Fruit fly (Drosophila melanogaster) whole organism, wandering third instar larva: ENCODE results near the gene Ugt35D1.
A peak's percentile ranks its signal among the peaks of the same experiment; 100 is the strongest.

ENCODE experiments used
- Abd-B ChIP-seq: fragments of >200 bp; optimal IDR thresholded peaks from 2 replicates; lab custom pipeline; 2017; ENCODE audit warnings: missing biosample characterization, missing genetic modification characterization
- CG32264 ChIP-seq: fragments of 200-800 bp; sonication (Bioruptor generic); optimal IDR thresholded peaks from 2 replicates; lab custom pipeline; 2016; ENCODE audit warnings: missing biosample characterization, missing genetic modification characterization
- CG9705 ChIP-seq: fragments of 200-800 bp; sonication (Bioruptor generic); optimal IDR thresholded peaks from 2 replicates; lab custom pipeline; 2018; ENCODE audit warnings: missing biosample characterization, mild to moderate bottlenecking, missing genetic modification characterization
- CrebA ChIP-seq: fragments of 200-800 bp; sonication (Bioruptor generic); optimal IDR thresholded peaks from 2 replicates; lab custom pipeline; 2016; ENCODE audit warnings: missing biosample characterization, mild to moderate bottlenecking, missing genetic modification characterization, borderline replicate concordance
- Dfd ChIP-seq: fragments of >200 bp; optimal IDR thresholded peaks from 2 replicates; lab custom pipeline; 2017; ENCODE audit warnings: missing biosample characterization, missing genetic modification characterization
- Dif ChIP-seq: fragments of 200-275, 200-300 bp; sonication (Bioruptor generic); optimal IDR thresholded peaks from 2 replicates; lab custom pipeline; 2018; ENCODE audit warnings: missing biosample characterization, missing genetic modification characterization; ENCODE audit not compliant: partially characterized antibody
- GATAd ChIP-seq: sonication (Bioruptor generic); optimal IDR thresholded peaks from 2 replicates; lab custom pipeline; 2016; ENCODE audit warnings: missing biosample characterization, missing genetic modification characterization
- HLH106 ChIP-seq: fragments of 200-800 bp; optimal IDR thresholded peaks from 3 replicates; lab custom pipeline; 2019; ENCODE audit warnings: missing biosample characterization, mild to moderate bottlenecking, missing genetic modification characterization, moderate library complexity
- Hnf4 ChIP-seq: fragments of 200-800 bp; sonication (Bioruptor generic); optimal IDR thresholded peaks from 2 replicates; lab custom pipeline; 2016; ENCODE audit warnings: missing biosample characterization, mild to moderate bottlenecking, missing genetic modification characterization
- Hr78 ChIP-seq: fragments of >200 bp; optimal IDR thresholded peaks from 2 replicates; lab custom pipeline; 2017; ENCODE audit warnings: missing biosample characterization, missing genetic modification characterization
- Hr83 ChIP-seq: fragments of 200-300 bp; sonication (Bioruptor generic); optimal IDR thresholded peaks from 2 replicates; lab custom pipeline; 2016; ENCODE audit warnings: missing biosample characterization, mild to moderate bottlenecking, missing genetic modification characterization, moderate library complexity; ENCODE audit not compliant: poor library complexity, severe bottlenecking
- Jra ChIP-seq: sonication (Bioruptor generic); optimal IDR thresholded peaks from 2 replicates; lab custom pipeline; 2016; ENCODE audit warnings: missing biosample characterization, missing genetic modification characterization
- Mio ChIP-seq: sonication (Bioruptor generic); optimal IDR thresholded peaks from 2 replicates; lab custom pipeline; 2016; ENCODE audit warnings: missing biosample characterization, missing genetic modification characterization
- Myc ChIP-seq: fragments of >200 bp; optimal IDR thresholded peaks from 2 replicates; lab custom pipeline; 2017
- N ChIP-seq: fragments of >200 bp; optimal IDR thresholded peaks from 2 replicates; lab custom pipeline; 2018; ENCODE audit warnings: missing biosample characterization, missing external identifiers, missing genetic modification characterization
- OdsH ChIP-seq: fragments of 200-800 bp; sonication (Bioruptor generic); optimal IDR thresholded peaks from 2 replicates; lab custom pipeline; 2016; ENCODE audit warnings: missing biosample characterization, mild to moderate bottlenecking, missing genetic modification characterization
- Rel ChIP-seq, 2 experiments: fragments of 200-800 bp; sonication (Bioruptor generic) in 1 of 2; optimal IDR thresholded peaks; 2 replicates in 1 of 2; 3 replicates in 1 of 2; lab custom pipeline; 2016 to 2019; ENCODE audit warnings: mild to moderate bottlenecking in 2 of 2, missing biosample characterization in 2 of 2, missing genetic modification characterization in 2 of 2, moderate library complexity in 1 of 2
- Sp1 ChIP-seq: fragments of 200-800 bp; sonication (Bioruptor generic); optimal IDR thresholded peaks from 3 replicates; lab custom pipeline; 2019; ENCODE audit warnings: missing biosample characterization, mild to moderate bottlenecking, missing genetic modification characterization, moderate library complexity
- Vsx2 ChIP-seq: fragments of 200-300, 225-300 bp; sonication (Bioruptor generic); optimal IDR thresholded peaks from 2 replicates; lab custom pipeline; 2018; ENCODE audit warnings: missing biosample characterization, missing genetic modification characterization; ENCODE audit not compliant: partially characterized antibody
- br ChIP-seq: fragments of 200-800 bp; sonication (Bioruptor generic); optimal IDR thresholded peaks from 2 replicates; lab custom pipeline; 2016; ENCODE audit warnings: missing biosample characterization, missing genetic modification characterization
- brk ChIP-seq: fragments of 200-800 bp; sonication (Bioruptor generic); optimal IDR thresholded peaks from 2 replicates; lab custom pipeline; 2016; ENCODE audit warnings: missing biosample characterization, mild to moderate bottlenecking, missing genetic modification characterization
- dl ChIP-seq, 2 experiments: fragments of 175-275, 200-275 bp in 1 of 2; fragments of 200-275 bp in 1 of 2; sonication (Bioruptor generic); optimal IDR thresholded peaks; lab custom pipeline; 2018; ENCODE audit warnings: mild to moderate bottlenecking in 2 of 2, missing biosample characterization in 2 of 2, missing genetic modification characterization in 2 of 2, moderate library complexity in 2 of 2; ENCODE audit not compliant: partially characterized antibody in 2 of 2, insufficient read depth in 1 of 2
- dmrt93B ChIP-seq: fragments of 200-800 bp; sonication (Bioruptor generic); optimal IDR thresholded peaks from 2 replicates; lab custom pipeline; 2018; ENCODE audit warnings: missing biosample characterization, mild to moderate bottlenecking, missing genetic modification characterization
- dsf ChIP-seq: sonication (Bioruptor generic); optimal IDR thresholded peaks from 2 replicates; lab custom pipeline; 2016; ENCODE audit warnings: missing biosample characterization, missing genetic modification characterization, borderline replicate concordance
- ey ChIP-seq: fragments of 200-800 bp; sonication (Bioruptor generic); optimal IDR thresholded peaks from 2 replicates; lab custom pipeline; 2016; ENCODE audit warnings: missing biosample characterization, missing genetic modification characterization
- foxo ChIP-seq, 2 experiments: fragments of 200-800 bp; sonication (Bioruptor generic); optimal IDR thresholded peaks; 2 replicates in 1 of 2; 3 replicates in 1 of 2; lab custom pipeline; 2016 to 2017; ENCODE audit warnings: missing biosample characterization in 2 of 2, missing genetic modification characterization in 2 of 2
- fru ChIP-seq: fragments of 200-800 bp; sonication (Bioruptor generic); optimal IDR thresholded peaks from 3 replicates; lab custom pipeline; 2016; ENCODE audit warnings: missing biosample characterization, mild to moderate bottlenecking, missing genetic modification characterization
- h ChIP-seq: fragments of 200-800 bp; sonication (Bioruptor generic); optimal IDR thresholded peaks from 3 replicates; lab custom pipeline; 2016; ENCODE audit warnings: missing biosample characterization, mild to moderate bottlenecking, missing genetic modification characterization
- jim ChIP-seq: fragments of 175-275, 200-325 bp; sonication (Bioruptor generic); optimal IDR thresholded peaks from 2 replicates; lab custom pipeline; 2016; ENCODE audit warnings: missing biosample characterization, mild to moderate bottlenecking, missing genetic modification characterization
- lola ChIP-seq: fragments of >200 bp; optimal IDR thresholded peaks from 2 replicates; lab custom pipeline; 2017; ENCODE audit warnings: missing biosample characterization, missing genetic modification characterization
- pan ChIP-seq: fragments of >200 bp; optimal IDR thresholded peaks from 2 replicates; lab custom pipeline; 2017
- psq ChIP-seq: fragments of 200-800 bp; sonication (Bioruptor generic); optimal IDR thresholded peaks from 3 replicates; lab custom pipeline; 2017; ENCODE audit warnings: missing biosample characterization, mild to moderate bottlenecking, missing genetic modification characterization, moderate library complexity
- rgr ChIP-seq: fragments of 200-800 bp; sonication (Bioruptor generic); optimal IDR thresholded peaks from 3 replicates; lab custom pipeline; 2016; ENCODE audit warnings: missing biosample characterization, mild to moderate bottlenecking, missing genetic modification characterization
- sage ChIP-seq: fragments of 200-800 bp; sonication (Bioruptor generic); optimal IDR thresholded peaks from 2 replicates; lab custom pipeline; 2016; ENCODE audit warnings: missing biosample characterization, mild to moderate bottlenecking, missing genetic modification characterization
- sv ChIP-seq: fragments of 200-800 bp; sonication (Bioruptor generic); optimal IDR thresholded peaks from 3 replicates; lab custom pipeline; 2016; ENCODE audit warnings: missing biosample characterization, missing genetic modification characterization
- tai ChIP-seq: sonication (Bioruptor generic); optimal IDR thresholded peaks from 2 replicates; lab custom pipeline; 2016; ENCODE audit warnings: missing biosample characterization, missing genetic modification characterization
- usp ChIP-seq: fragments of >200 bp; optimal IDR thresholded peaks from 2 replicates; lab custom pipeline; 2017; ENCODE audit warnings: missing biosample characterization, missing genetic modification characterization
- woc ChIP-seq: sonication (Bioruptor generic); optimal IDR thresholded peaks from 2 replicates; lab custom pipeline; 2016; ENCODE audit warnings: missing biosample characterization, mild to moderate bottlenecking, missing genetic modification characterization

Gene Ugt35D1

dm6 chr3R:31404499-31405276 lies 9.6 kb upstream of the Ugt35D1 start, which contains the start of gene Gprk2:
Gene Gprk2 (plus strand): TSS chr3R:31405245.
- TF ChIP-seq brk (GFP tag; lab: Kevin White, UChicago) (no peak), dsf (GFP tag; lab: Kevin White, UChicago) (peak; percentile 98), psq (GFP tag; lab: Kevin White, UChicago) (peak; percentile 99), fru (GFP tag; lab: Kevin White, UChicago) (peak; percentile 100), rgr (GFP tag; lab: Kevin White, UChicago) (peak; percentile 100), dl (GFP tag; optimal IDR thresholded peaks at IDR 0.05; lab: Kevin White, UChicago; ENCODE audit: insufficient read depth in 1 of 2, partially characterized antibody in 2 of 2) (no peak), jim (peak; percentile 95), h (GFP tag; lab: Kevin White, UChicago) (peak; percentile 100), foxo (GFP tag; optimal IDR thresholded peaks at IDR 0.05; lab: Kevin White, UChicago) (peak; percentile 100), ey (GFP tag; lab: Kevin White, UChicago) (peak; percentile 100), dmrt93B (GFP tag; lab: Kevin White, UChicago) (peak; percentile 100), tai (GFP tag; lab: Kevin White, UChicago) (no peak), Dfd (GFP tag; lab: Kevin White, UChicago) (no peak), GATAd (GFP tag; lab: Kevin White, UChicago) (peak; percentile 99), Abd-B (GFP tag; lab: Kevin White, UChicago) (no peak), CG32264 (peak; percentile 100), Hnf4 (GFP tag; lab: Kevin White, UChicago) (peak; percentile 100), CrebA (GFP tag; lab: Kevin White, UChicago) (no peak), usp (GFP tag; lab: Kevin White, UChicago) (no peak), Sp1 (GFP tag; lab: Kevin White, UChicago) (peak; percentile 100), HLH106 (tag; lab: Kevin White, UChicago) (peak; percentile 100), OdsH (peak; percentile 100), sage (peak; percentile 100), Myc (lab: Kevin White, UChicago) (peak; percentile 92), lola (GFP tag; lab: Kevin White, UChicago) (no peak), woc (GFP tag; lab: Kevin White, UChicago) (peak; percentile 99), pan (lab: Kevin White, UChicago) (no peak), CG9705 (GFP tag; lab: Kevin White, UChicago) (peak; percentile 96), Mio (GFP tag; lab: Kevin White, UChicago) (peak; percentile 98), br (GFP tag; lab: Kevin White, UChicago) (peak; percentile 100), Rel (GFP tag; optimal IDR thresholded peaks at IDR 0.05; lab: Kevin White, UChicago) (peak; percentile 100), Rel (tag; optimal IDR thresholded peaks at IDR 0.05; lab: Kevin White, UChicago) (peak; percentile 93), Vsx2 (GFP tag; lab: Kevin White, UChicago) (no peak), Dif (GFP tag; lab: Kevin White, UChicago) (no peak), sv (peak; percentile 100), Hr83 (GFP tag; lab: Kevin White, UChicago) (peak; percentile 100), N (no peak), Jra (GFP tag; lab: Kevin White, UChicago) (peak; percentile 99), Hr78 (no peak)

dm6 chr3R:31393427-31393826 lies 1.7 kb downstream of the Ugt35D1 start, which contains the start of gene CG31204:
Gene CG31204 (minus strand): TSS chr3R:31393527.
- TF ChIP-seq Mio (GFP tag; lab: Kevin White, UChicago) (no peak), Myc (lab: Kevin White, UChicago) (no peak), OdsH (no peak), jim (no peak)
